Worm (Caenorhabditis elegans) whole organism, young adult: Measurements from ENCODE around the gene W04G3.5.

Source experiments
- B0261.1 ChIP-seq: sonication (generic microtip); optimal IDR thresholded peaks from 2 replicates; lab custom pipeline; 2016; ENCODE audit warnings: mild to moderate bottlenecking, missing genetic modification characterization, moderate library complexity, missing compliant biosample characterization
- C17E4.6 ChIP-seq: fragments of 200-800 bp; sonication (Bioruptor generic); IDR thresholded peaks from 2 replicates; pipeline ENCODE4 v1.3.6; 2022; ENCODE audit warnings: missing genetic modification reagents, missing genetic modification characterization, missing compliant biosample characterization
- D2030.7 ChIP-seq: fragments of 200-800 bp; sonication (Bioruptor generic); IDR thresholded peaks from 2 replicates; pipeline ENCODE4 v1.3.6; 2022; ENCODE audit warnings: missing genetic modification reagents, missing genetic modification characterization, missing compliant biosample characterization
- F33H1.4 ChIP-seq: fragments of 200-800 bp; sonication (Bioruptor generic); IDR thresholded peaks from 2 replicates; pipeline ENCODE4 v1.3.6; 2022; ENCODE audit warnings: missing genetic modification reagents, missing genetic modification characterization, missing compliant biosample characterization
- F39B2.1 ChIP-seq: fragments of 200-800 bp; sonication (Bioruptor generic); IDR thresholded peaks from 2 replicates; pipeline ENCODE4 v1.3.6; 2022; ENCODE audit warnings: missing genetic modification reagents, missing genetic modification characterization, missing compliant biosample characterization
- F49E8.2 ChIP-seq: sonication (generic microtip); optimal IDR thresholded peaks from 3 replicates; lab custom pipeline; 2017; ENCODE audit warnings: missing genetic modification characterization, mild to moderate bottlenecking, missing compliant biosample characterization, antibody characterized with exemption, moderate library complexity; ENCODE audit not compliant: insufficient read depth
- F57C9.4 ChIP-seq: sonication (generic microtip); optimal IDR thresholded peaks from 2 replicates; lab custom pipeline; 2017; ENCODE audit warnings: mild to moderate bottlenecking, missing genetic modification characterization, missing compliant biosample characterization
- K12H6.12 ChIP-seq: fragments of 200-800 bp; sonication (Bioruptor generic); optimal IDR thresholded peaks from 2 replicates; lab custom pipeline; 2018; ENCODE audit warnings: mild to moderate bottlenecking, missing genetic modification characterization, missing compliant biosample characterization
- T07F8.4 ChIP-seq: sonication (generic microtip); optimal IDR thresholded peaks from 2 replicates; lab custom pipeline; 2016; ENCODE audit warnings: mild to moderate bottlenecking, missing genetic modification characterization, moderate library complexity, missing compliant biosample characterization
- Y53G8AR.9 ChIP-seq: fragments of 200-800 bp; sonication (Bioruptor generic); conservative IDR thresholded peaks from 2 replicates; pipeline ENCODE4 v1.3.6; 2022; ENCODE audit warnings: missing genetic modification reagents, missing genetic modification characterization, missing compliant biosample characterization
- Y79H2A.3 ChIP-seq: fragments of 200-800 bp; sonication (Bioruptor generic); conservative IDR thresholded peaks from 2 replicates; pipeline ENCODE4 v1.3.6; 2022; ENCODE audit warnings: missing genetic modification reagents, missing genetic modification characterization, missing compliant biosample characterization
- akir-1 ChIP-seq: fragments of 200-800 bp; sonication (Bioruptor generic); optimal IDR thresholded peaks from 2 replicates; lab custom pipeline; 2018; ENCODE audit warnings: mild to moderate bottlenecking, missing genetic modification characterization, moderate library complexity, missing compliant biosample characterization
- aptf-2 ChIP-seq: fragments of 200-800 bp; sonication (Bioruptor generic); conservative IDR thresholded peaks from 2 replicates; pipeline ENCODE4 v1.3.6; 2022; ENCODE audit warnings: missing genetic modification reagents, missing genetic modification characterization, missing compliant biosample characterization
- attf-5 ChIP-seq: fragments of 200-800 bp; sonication (Bioruptor generic); optimal IDR thresholded peaks from 2 replicates; lab custom pipeline; 2018; ENCODE audit warnings: mild to moderate bottlenecking, missing genetic modification characterization, missing compliant biosample characterization
- attf-6 ChIP-seq: fragments of 200-800 bp; sonication (Bioruptor generic); IDR thresholded peaks from 2 replicates; pipeline ENCODE4 v1.3.6; 2022; ENCODE audit warnings: missing genetic modification reagents, missing genetic modification characterization, missing compliant biosample characterization
- bed-2 ChIP-seq: fragments of 200-800 bp; sonication (Bioruptor generic); IDR thresholded peaks from 2 replicates; pipeline ENCODE4 v1.3.6; 2022; ENCODE audit warnings: missing genetic modification reagents, missing genetic modification characterization, missing compliant biosample characterization
- cebp-1 ChIP-seq, 2 experiments: fragments of 200-800 bp in 1 of 2; sonication (Bioruptor generic) in 1 of 2; sonication (generic microtip) in 1 of 2; IDR thresholded peaks in 1 of 2; optimal IDR thresholded peaks in 1 of 2; 2 replicates each; pipeline versions ENCODE4 v1.3.6 to Lab custom; 2017 to 2022; ENCODE audit warnings: missing compliant biosample characterization in 2 of 2, missing genetic modification characterization in 2 of 2, mild to moderate bottlenecking in 1 of 2, missing genetic modification reagents in 1 of 2, moderate library complexity in 1 of 2
- cebp-2 ChIP-seq: fragments of 200-800 bp; sonication (Bioruptor generic); IDR thresholded peaks from 2 replicates; pipeline ENCODE4 v1.3.6; 2022; ENCODE audit warnings: missing genetic modification characterization, missing compliant biosample characterization
- ceh-27 ChIP-seq: fragments of 200-800 bp; sonication (Bioruptor generic); optimal IDR thresholded peaks from 2 replicates; lab custom pipeline; 2018; ENCODE audit warnings: mild to moderate bottlenecking, missing genetic modification characterization, moderate library complexity, missing compliant biosample characterization
- ceh-58 ChIP-seq: fragments of 200-800 bp; sonication (Bioruptor generic); IDR thresholded peaks from 2 replicates; pipeline ENCODE4 v1.3.6; 2022; ENCODE audit warnings: missing genetic modification characterization, missing compliant biosample characterization
- ceh-91 ChIP-seq: fragments of 200-800 bp; sonication (Bioruptor generic); IDR thresholded peaks from 2 replicates; pipeline ENCODE4 v1.3.6; 2022; ENCODE audit warnings: missing genetic modification reagents, missing genetic modification characterization, missing compliant biosample characterization
- dpl-1 ChIP-seq: fragments of 150-350 bp; optimal IDR thresholded peaks from 2 replicates; lab custom pipeline; 2014; ENCODE audit warnings: missing biosample characterization, missing genetic modification reagents, missing genetic modification characterization
- him-1 ChIP-seq: sonication (generic microtip); optimal IDR thresholded peaks from 2 replicates; lab custom pipeline; 2016; ENCODE audit warnings: missing genotype, missing genetic modification reagents, missing genetic modification characterization, missing compliant biosample characterization
- hlh-26 ChIP-seq: fragments of 200-800 bp; sonication (Bioruptor generic); conservative IDR thresholded peaks from 2 replicates; pipeline ENCODE4 v1.3.6; 2022; ENCODE audit warnings: missing genetic modification reagents, missing genetic modification characterization, missing compliant biosample characterization
- hsf-1 ChIP-seq: fragments of 200-800 bp; sonication (Bioruptor generic); IDR thresholded peaks from 2 replicates; pipeline ENCODE4 v1.3.6; 2022; ENCODE audit warnings: missing genetic modification reagents, missing genetic modification characterization, missing compliant biosample characterization
- lin-35 ChIP-seq, 3 experiments: fragments of 150-350 bp in 2 of 3; sonication (generic microtip) in 1 of 3; optimal IDR thresholded peaks; 2 replicates each; lab custom pipeline; 2014 to 2018; ENCODE audit warnings: missing biosample characterization in 3 of 3, missing genetic modification characterization in 3 of 3, missing genetic modification reagents in 3 of 3
- lin-40 ChIP-seq: sonication (generic microtip); optimal IDR thresholded peaks from 2 replicates; lab custom pipeline; 2016; ENCODE audit warnings: missing genetic modification characterization, mild to moderate bottlenecking, missing compliant biosample characterization, missing genotype, missing genetic modification reagents
- madf-10 ChIP-seq: sonication (generic microtip); optimal IDR thresholded peaks from 2 replicates; lab custom pipeline; 2016; ENCODE audit warnings: mild to moderate bottlenecking, missing genetic modification characterization, missing compliant biosample characterization
- madf-6 ChIP-seq: fragments of 200-800 bp; sonication (Bioruptor generic); IDR thresholded peaks from 2 replicates; pipeline ENCODE4 v1.3.6; 2022; ENCODE audit warnings: missing genetic modification reagents, missing genetic modification characterization, missing compliant biosample characterization
- nfya-2 ChIP-seq: fragments of 200-800 bp; sonication (Bioruptor generic); IDR thresholded peaks from 2 replicates; pipeline ENCODE4 v1.3.6; 2022; ENCODE audit warnings: missing genetic modification reagents, missing genetic modification characterization, missing compliant biosample characterization
- nfyb-1 ChIP-seq: fragments of 200-800 bp; sonication (Bioruptor generic); IDR thresholded peaks from 2 replicates; pipeline ENCODE4 v1.3.6; 2022; ENCODE audit warnings: missing genetic modification reagents, missing genetic modification characterization, missing compliant biosample characterization
- nhr-80 ChIP-seq: sonication (generic microtip); optimal IDR thresholded peaks from 2 replicates; lab custom pipeline; 2016; ENCODE audit warnings: missing genetic modification characterization, missing compliant biosample characterization
- nhr-90 ChIP-seq: sonication (generic microtip); optimal IDR thresholded peaks from 2 replicates; lab custom pipeline; 2016; ENCODE audit warnings: missing genotype, mild to moderate bottlenecking, missing genetic modification characterization, missing compliant biosample characterization
- pbrm-1 ChIP-seq: fragments of 200-800 bp; sonication (Bioruptor generic); IDR thresholded peaks from 2 replicates; pipeline ENCODE4 v1.3.6; 2022; ENCODE audit warnings: missing genetic modification reagents, missing genetic modification characterization, missing compliant biosample characterization
- pha-4 ChIP-seq: fragments of 150-350 bp; sonication (generic microtip); optimal IDR thresholded peaks from 2 replicates; lab custom pipeline; 2014; ENCODE audit warnings: missing biosample characterization, missing genetic modification reagents, missing genetic modification characterization
- sdz-38 ChIP-seq: sonication (generic microtip); optimal IDR thresholded peaks from 2 replicates; lab custom pipeline; 2016; ENCODE audit warnings: missing genotype, missing genetic modification characterization, missing compliant biosample characterization
- snpc-1.1 ChIP-seq: sonication (generic microtip); optimal IDR thresholded peaks from 2 replicates; lab custom pipeline; 2017; ENCODE audit warnings: missing genetic modification characterization, mild to moderate bottlenecking, missing compliant biosample characterization, antibody characterized with exemption, moderate library complexity, missing genotype, missing genetic modification reagents; ENCODE audit not compliant: insufficient read depth
- snpc-1.3 ChIP-seq: sonication (generic microtip); optimal IDR thresholded peaks from 2 replicates; lab custom pipeline; 2017; ENCODE audit warnings: missing genetic modification characterization, mild to moderate bottlenecking, missing compliant biosample characterization, antibody characterized with exemption, moderate library complexity, missing genotype, missing genetic modification reagents; ENCODE audit not compliant: insufficient read depth
- snpc-3.4 ChIP-seq: sonication (generic microtip); optimal IDR thresholded peaks from 2 replicates; lab custom pipeline; 2017; ENCODE audit warnings: missing genetic modification characterization, mild to moderate bottlenecking, missing compliant biosample characterization, antibody characterized with exemption, moderate library complexity, missing genotype, missing genetic modification reagents
- snpc-4 ChIP-seq, 5 experiments: fragments of 150-350 bp in 1 of 5; sonication (generic microtip) in 4 of 5; optimal IDR thresholded peaks; 2 replicates each; lab custom pipeline; 2014 to 2018; ENCODE audit warnings: missing genetic modification characterization in 5 of 5, missing biosample characterization in 3 of 5, antibody characterized with exemption in 2 of 5, mild to moderate bottlenecking in 2 of 5, missing compliant biosample characterization in 2 of 5, missing genotype in 2 of 5, moderate library complexity in 2 of 5, missing genetic modification reagents in 1 of 5
- somi-1 ChIP-seq: fragments of 200-800 bp; sonication (Bioruptor generic); optimal IDR thresholded peaks from 2 replicates; lab custom pipeline; 2018; ENCODE audit warnings: mild to moderate bottlenecking, missing genetic modification characterization, missing compliant biosample characterization
- tlf-1 ChIP-seq: fragments of 200-800 bp; sonication (Bioruptor generic); optimal IDR thresholded peaks from 2 replicates; lab custom pipeline; 2018; ENCODE audit warnings: mild to moderate bottlenecking, missing genetic modification characterization, missing compliant biosample characterization
- xnd-1 ChIP-seq: sonication (generic microtip); optimal IDR thresholded peaks from 2 replicates; lab custom pipeline; 2016; ENCODE audit warnings: missing genotype, missing genetic modification reagents, missing genetic modification characterization, missing compliant biosample characterization
- zim-3 ChIP-seq: sonication (generic microtip); optimal IDR thresholded peaks from 2 replicates; lab custom pipeline; 2017; ENCODE audit warnings: mild to moderate bottlenecking, missing genetic modification characterization, moderate library complexity, missing compliant biosample characterization
- ztf-6 ChIP-seq: fragments of 200-800 bp; sonication (Bioruptor generic); IDR thresholded peaks from 2 replicates; pipeline ENCODE4 v1.3.6; 2022; ENCODE audit warnings: missing genetic modification reagents, missing genetic modification characterization, missing compliant biosample characterization

The W04G3.5 gene

DNA sequence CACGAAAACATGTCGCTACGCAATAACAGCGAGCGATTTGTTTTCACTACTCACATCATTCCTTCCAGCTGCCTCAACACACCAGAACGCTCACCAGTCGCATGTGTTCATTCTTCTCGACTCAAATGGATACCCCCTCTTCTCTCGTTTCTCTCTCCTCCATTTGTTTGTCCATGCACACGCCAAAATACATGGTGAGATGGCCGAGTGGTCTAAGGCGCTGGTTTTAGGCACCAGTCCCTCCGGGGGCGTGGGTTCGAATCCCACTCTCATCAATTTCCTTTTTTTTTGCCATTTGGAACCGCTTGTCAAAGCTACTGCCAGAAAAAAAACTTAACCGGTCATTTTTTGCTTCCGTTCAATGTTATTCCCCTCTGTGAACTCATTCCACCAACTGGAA is 22.0 kb downstream of the W04G3.5 start (continued):
- TF ChIP-seq snpc-3.4 (tag; lab: Kevin White, UChicago) (peak; percentile 26), xnd-1 (no peak), sdz-38 (tag; lab: Kevin White, UChicago) (no peak), F33H1.4 (GFP tag; lab: Robert Waterston, UW) (0 out of 2 replicates have a peak, but pooled peaks have one; percentile 22), cebp-1 (GFP tag; IDR thresholded peaks at IDR 0.05; lab: Robert Waterston, UW) (peak; percentile 51; the same call in 1 of the 2 replicates), cebp-1 (tag; optimal IDR thresholded peaks at IDR 0.05; lab: Kevin White, UChicago) (peak; percentile 83), F49E8.2 (tag; lab: Kevin White, UChicago) (peak; percentile 13), nhr-80 (tag; lab: Kevin White, UChicago) (peak; percentile 45), ceh-27 (GFP tag; lab: Kevin White, UChicago) (peak; percentile 82), tlf-1 (peak; percentile 50), B0261.1 (tag; lab: Kevin White, UChicago) (peak; percentile 96), bed-2 (GFP tag; lab: Robert Waterston, UW) (0 out of 2 replicates have a peak, but pooled peaks have one; percentile 58), Y53G8AR.9 (peak; percentile 75; the same call in 1 of the 2 replicates), him-1 (peak; percentile 94), F39B2.1 (GFP tag; lab: Robert Waterston, UW) (peak; percentile 70; the same call in 1 of the 2 replicates), F57C9.4 (tag; lab: Kevin White, UChicago) (peak; percentile 4), somi-1 (peak; percentile 71), attf-6 (peak; percentile 51; the same call in 1 of the 2 replicates), nhr-90 (peak; percentile 89), dpl-1 (GFP tag; lab: Kevin White, UChicago) (no peak), hlh-26 (GFP tag; lab: Robert Waterston, UW) (no peak), lin-35 (GFP tag; optimal IDR thresholded peaks at IDR 0.05; lab: Kevin White, UChicago) (peak in 1 of 3 experiments; percentile 75), attf-5 (GFP tag; lab: Kevin White, UChicago) (peak; percentile 63), aptf-2 (0 out of 2 replicates have a peak, but pooled peaks have one; percentile 48), T07F8.4 (tag; lab: Kevin White, UChicago) (peak; percentile 77), D2030.7 (GFP tag; lab: Robert Waterston, UW) (peak; percentile 77), pbrm-1 (GFP tag; lab: Robert Waterston, UW) (peak; percentile 95), C17E4.6 (GFP tag; lab: Robert Waterston, UW) (peak; percentile 64; the same call in 1 of the 2 replicates), snpc-1.3 (peak; percentile 21), K12H6.12 (tag; lab: Kevin White, UChicago) (peak; percentile 84), snpc-4 (GFP tag; optimal IDR thresholded peaks at IDR 0.05; lab: Kevin White, UChicago) (peak; percentile 58), snpc-4 (tag; optimal IDR thresholded peaks at IDR 0.05; lab: Kevin White, UChicago) (peak in 2 of 4 experiments; percentile 66 to 81), cebp-2 (GFP tag; lab: Robert Waterston, UW) (no peak), nfya-2 (GFP tag; lab: Robert Waterston, UW) (no peak), Y79H2A.3 (GFP tag; lab: Robert Waterston, UW) (no peak), madf-6 (GFP tag; lab: Robert Waterston, UW) (no peak), akir-1 (GFP tag; lab: Kevin White, UChicago) (no peak), ceh-91 (GFP tag; lab: Robert Waterston, UW) (peak; percentile 25; the same call in 1 of the 2 replicates), zim-3 (peak; percentile 39), pha-4 (no peak), ztf-6 (GFP tag; lab: Robert Waterston, UW) (peak; percentile 82; the same call in 1 of the 2 replicates), snpc-1.1 (tag; lab: Kevin White, UChicago) (peak; percentile 7), lin-40 (tag; lab: Kevin White, UChicago) (peak; percentile 96), nfyb-1 (peak; percentile 80; the same call in 1 of the 2 replicates), hsf-1 (GFP tag; lab: Robert Waterston, UW) (no peak), ceh-58 (GFP tag; lab: Robert Waterston, UW) (0 out of 2 replicates have a peak, but pooled peaks have one; percentile 75), madf-10 (tag; lab: Kevin White, UChicago) (peak; percentile 86)
